Fruit fly (Drosophila melanogaster) whole organism: ENCODE data around the gene CCKLR-17D1.

Source experiments
- CG8478 ChIP-seq: fragments of >200 bp; optimal IDR thresholded peaks from 2 replicates; lab custom pipeline; 2018; ENCODE audit warnings: inconsistent platforms
- Dll ChIP-seq: fragments of >200 bp; optimal IDR thresholded peaks from 2 replicates; lab custom pipeline; 2017
- psq ChIP-seq: fragments of >200 bp; optimal IDR thresholded peaks from 2 replicates; lab custom pipeline; 2017
- usp ChIP-seq: fragments of >200 bp; optimal IDR thresholded peaks from 2 replicates; lab custom pipeline; 2017; ENCODE audit warnings: missing biosample characterization, missing genetic modification characterization, mixed read lengths

DNA sequence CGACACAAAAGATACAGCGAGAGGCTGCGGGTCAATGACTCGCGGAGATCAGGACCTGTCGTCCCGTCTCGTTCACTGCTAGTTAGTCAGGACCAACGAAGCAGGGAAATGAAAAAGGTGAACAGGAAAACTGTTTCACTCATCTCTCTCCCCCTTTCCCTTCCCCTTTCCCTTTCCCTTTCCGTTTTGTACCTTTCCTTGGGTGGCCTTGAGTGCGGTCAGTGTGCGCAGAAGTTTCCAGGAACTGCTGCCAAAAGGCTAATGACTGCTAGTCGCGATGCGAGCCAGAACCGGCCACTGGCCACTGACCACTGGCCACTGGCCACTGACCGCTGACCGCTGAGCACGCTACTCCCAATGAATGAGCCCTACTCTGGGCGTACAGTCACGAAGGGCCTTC is 30.8 kb downstream of the CCKLR-17D1 start:
- TF ChIP-seq Dll (lab: Kevin White, UChicago) = no peak
- no peak for TF ChIP-seq CG8478 (lab: Kevin White, UChicago)
- no peak for TF ChIP-seq psq (lab: Kevin White, UChicago)
- no peak for TF ChIP-seq usp (GFP tag; lab: Kevin White, UChicago)
